Worm (Caenorhabditis elegans): ENCODE results near the gene ndg-4.

The ndg-4 gene

ce11 chrIII:4439493-4439983, 27.6 kb downstream of the ndg-4 start, which contains the start of gene C28A5.2:
Gene C28A5.2 (minus strand): TSS chrIII:4439543.
- no peak for TF ChIP-seq W03F9.2 (tag; optimal IDR thresholded peaks at IDR 0.05)
- TF ChIP-seq him-1 (tag; optimal IDR thresholded peaks at IDR 0.05) = no peak
- no peak for TF ChIP-seq dao-5 (tag; optimal IDR thresholded peaks at IDR 0.05)

- no peak for TF ChIP-seq dao-5 (tag; optimal IDR thresholded peaks at IDR 0.05)
- no peak for TF ChIP-seq W03F9.2 (tag; optimal IDR thresholded peaks at IDR 0.05)
- TF ChIP-seq him-1 (tag; optimal IDR thresholded peaks at IDR 0.05) = no peak
Observed at ce11 chrIII:4435262-4435661, 31.9 kb downstream of the ndg-4 start.

- TF ChIP-seq W03F9.2 (tag; optimal IDR thresholded peaks at IDR 0.05) (peak; percentile 52), dao-5 (tag; optimal IDR thresholded peaks at IDR 0.05) (no peak)
Observed at ce11 chrIII:4434294-4434781, 32.8 kb downstream of the ndg-4 start, which contains the start of gene C28A5.1. Gene C28A5.1 (minus strand): TSS chrIII:4434344.

ce11 chrIII:4429402-4429801, 37.8 kb downstream of the ndg-4 start, which contains the start of gene C28A5.6:
Gene C28A5.6 (minus strand): TSS chrIII:4429502.
- TF ChIP-seq him-1 (tag; optimal IDR thresholded peaks at IDR 0.05) (no peak), W03F9.2 (tag; optimal IDR thresholded peaks at IDR 0.05) (no peak), dao-5 (tag; optimal IDR thresholded peaks at IDR 0.05) (no peak)

ce11 chrIII:4428797-4429196, 38.4 kb downstream of the ndg-4 start:
- TF ChIP-seq W03F9.2 (tag; optimal IDR thresholded peaks at IDR 0.05) (no peak), dao-5 (tag; optimal IDR thresholded peaks at IDR 0.05) (no peak), him-1 (tag; optimal IDR thresholded peaks at IDR 0.05) (no peak)

DNA sequence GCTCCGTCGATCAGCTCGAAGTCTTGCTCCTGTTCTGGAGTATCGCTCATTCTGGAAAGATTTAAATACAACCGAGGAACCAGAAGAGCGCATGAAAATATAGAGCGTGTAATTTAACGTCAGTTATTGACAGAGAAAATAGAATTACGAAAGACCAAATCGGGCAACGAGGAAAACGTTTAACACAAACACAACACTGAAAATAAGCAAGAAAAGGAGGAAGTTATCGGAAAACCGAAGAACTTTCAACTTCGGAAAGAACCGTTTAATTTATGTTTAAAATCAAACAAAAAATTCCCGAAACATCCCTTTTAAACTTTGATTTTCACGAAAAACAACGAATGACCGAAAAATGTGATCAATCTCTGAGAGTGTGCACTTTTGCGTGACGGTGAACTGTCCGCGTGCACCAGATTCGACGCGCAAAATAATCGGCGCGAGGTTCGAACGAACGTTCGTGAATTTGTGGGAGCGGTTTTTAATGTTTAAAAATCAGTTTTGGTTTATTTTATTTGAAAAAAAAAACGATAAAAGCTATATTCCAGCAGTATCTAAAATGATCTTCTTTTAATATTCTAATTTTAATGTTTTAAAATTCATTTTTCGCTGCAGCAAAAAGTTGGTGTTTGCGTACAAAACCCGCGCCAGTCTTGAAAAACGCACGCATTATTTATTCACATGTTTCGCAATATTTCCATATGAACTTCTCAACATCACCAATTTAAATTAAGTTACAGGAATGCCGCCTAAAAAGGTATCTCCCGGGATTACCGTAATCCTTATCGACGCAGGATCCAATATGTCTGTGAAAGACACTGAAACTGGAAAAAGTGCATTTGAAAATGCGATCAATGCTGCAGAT, 47.8 kb downstream of the ndg-4 start, which contains the start of the genes R07E5.7 and cku-80:
Gene R07E5.7 (minus strand): TSS at position 51 of the 862 bp plus-strand sequence.
Gene cku-80 (plus strand): TSS at position 732 of the 862 bp plus-strand sequence.
- no peak for TF ChIP-seq him-1 (tag; optimal IDR thresholded peaks at IDR 0.05)
- TF ChIP-seq W03F9.2 (tag; optimal IDR thresholded peaks at IDR 0.05) = peak; percentile 73
- TF ChIP-seq dao-5 (tag; optimal IDR thresholded peaks at IDR 0.05) = no peak

ce11 chrIII:4417956-4418355, 49.2 kb downstream of the ndg-4 start, which contains the start of the genes R07E5.19 and pdcd-2:
Gene R07E5.19 (minus strand): TSS chrIII:4418056.
Gene pdcd-2 (minus strand): TSS chrIII:4418057.
- TF ChIP-seq dao-5 (tag; optimal IDR thresholded peaks at IDR 0.05) = no peak
- TF ChIP-seq W03F9.2 (tag; optimal IDR thresholded peaks at IDR 0.05) = no peak
- no peak for TF ChIP-seq him-1 (tag; optimal IDR thresholded peaks at IDR 0.05)

DNA sequence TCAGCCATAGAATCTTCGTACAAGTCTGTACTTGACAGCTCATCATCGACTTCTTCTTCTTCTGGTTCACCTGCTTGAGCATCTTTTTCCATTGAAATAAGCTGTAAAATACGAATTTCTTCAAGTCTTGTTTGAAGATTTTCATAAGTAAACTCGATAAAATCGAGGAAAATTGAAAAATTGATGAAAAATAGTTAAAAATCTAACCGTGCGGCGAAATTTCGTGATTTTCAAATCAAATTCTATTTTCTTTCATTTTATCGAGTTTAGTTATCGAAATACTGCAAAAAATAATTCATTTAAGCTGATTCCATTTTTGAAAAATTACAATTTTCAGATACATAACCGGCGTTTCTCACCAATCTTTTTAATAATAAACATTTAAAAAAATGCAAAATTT, 52.0 kb downstream of the ndg-4 start, which contains the start of gene R07E5.11:
Gene R07E5.11 (minus strand): TSS at position 101 of the 400 bp plus-strand sequence.
- TF ChIP-seq W03F9.2 (tag; optimal IDR thresholded peaks at IDR 0.05) (no peak), dao-5 (tag; optimal IDR thresholded peaks at IDR 0.05) (no peak), him-1 (tag; optimal IDR thresholded peaks at IDR 0.05) (no peak)

ce11 chrIII:4413099-4413498, 54.1 kb downstream of the ndg-4 start, which contains the start of gene mpc-1:
Gene mpc-1 (plus strand): TSS chrIII:4413457.
- TF ChIP-seq dao-5 (tag; optimal IDR thresholded peaks at IDR 0.05) (no peak), W03F9.2 (tag; optimal IDR thresholded peaks at IDR 0.05) (no peak), him-1 (tag; optimal IDR thresholded peaks at IDR 0.05) (no peak)

Data from whole organism, L4/young adult.